Worm (Caenorhabditis elegans) whole organism, late embryonic: ENCODE measurements around the gene srp-8.

Source experiments
- C08G9.2 ChIP-seq: sonication (generic microtip); optimal IDR thresholded peaks from 2 replicates; lab custom pipeline; 2016; ENCODE audit warnings: mild to moderate bottlenecking, missing genetic modification characterization, moderate library complexity, missing compliant biosample characterization
- C38D4.7 ChIP-seq: fragments of 200-800 bp; sonication (Bioruptor generic); optimal IDR thresholded peaks from 2 replicates; lab custom pipeline; 2018; ENCODE audit warnings: mild to moderate bottlenecking, missing genetic modification characterization, moderate library complexity, missing compliant biosample characterization
- F13H6.1 ChIP-seq: sonication (generic microtip); optimal IDR thresholded peaks from 2 replicates; lab custom pipeline; 2016; ENCODE audit warnings: missing genetic modification characterization, missing compliant biosample characterization
- K02D7.2 ChIP-seq: sonication (generic microtip); optimal IDR thresholded peaks from 2 replicates; lab custom pipeline; 2017; ENCODE audit warnings: mild to moderate bottlenecking, missing genetic modification characterization, missing compliant biosample characterization
- T23F11.4 ChIP-seq: fragments of 200-800 bp; sonication (Bioruptor generic); optimal IDR thresholded peaks from 2 replicates; lab custom pipeline; 2018; ENCODE audit warnings: mild to moderate bottlenecking, missing genetic modification characterization, missing compliant biosample characterization
- ama-1 ChIP-seq: fragments of 150-350 bp; optimal IDR thresholded peaks from 2 replicates; lab custom pipeline; 2014
- ceh-14 ChIP-seq: sonication (generic microtip); optimal IDR thresholded peaks from 2 replicates; lab custom pipeline; 2016; ENCODE audit warnings: missing genotype, missing genetic modification characterization, missing compliant biosample characterization
- ceh-18 ChIP-seq: sonication (generic microtip); optimal IDR thresholded peaks from 2 replicates; lab custom pipeline; 2016; ENCODE audit warnings: missing genetic modification characterization, missing compliant biosample characterization
- ceh-19 ChIP-seq: fragments of 200-800 bp; sonication (Bioruptor generic); optimal IDR thresholded peaks from 2 replicates; lab custom pipeline; 2018; ENCODE audit warnings: mild to moderate bottlenecking, missing genetic modification characterization, missing compliant biosample characterization
- ceh-22 ChIP-seq: sonication (generic microtip); optimal IDR thresholded peaks from 2 replicates; lab custom pipeline; 2017; ENCODE audit warnings: missing biosample characterization, missing genetic modification characterization
- ceh-24 ChIP-seq: sonication (generic microtip); optimal IDR thresholded peaks from 2 replicates; lab custom pipeline; 2016; ENCODE audit warnings: mild to moderate bottlenecking, missing genetic modification characterization, missing compliant biosample characterization
- ceh-31 ChIP-seq: sonication (generic microtip); optimal IDR thresholded peaks from 2 replicates; lab custom pipeline; 2016; ENCODE audit warnings: missing genetic modification characterization, missing compliant biosample characterization
- ceh-45 ChIP-seq: fragments of 200-800 bp; sonication (Bioruptor generic); IDR thresholded peaks from 2 replicates; pipeline ENCODE4 v1.3.6; 2022; ENCODE audit warnings: missing genetic modification reagents, missing genetic modification characterization, missing compliant biosample characterization
- ceh-48 ChIP-seq: sonication (generic microtip); optimal IDR thresholded peaks from 2 replicates; lab custom pipeline; 2016; ENCODE audit warnings: missing genetic modification characterization, inconsistent platforms, missing compliant biosample characterization
- ceh-6 ChIP-seq: fragments of 200-800 bp; sonication (Bioruptor generic); optimal IDR thresholded peaks from 2 replicates; lab custom pipeline; 2018; ENCODE audit warnings: mild to moderate bottlenecking, missing genetic modification characterization, missing compliant biosample characterization
- ceh-9 ChIP-seq: sonication (generic microtip); optimal IDR thresholded peaks from 2 replicates; lab custom pipeline; 2016; ENCODE audit warnings: mild to moderate bottlenecking, missing genetic modification characterization, inconsistent platforms, missing compliant biosample characterization
- dve-1 ChIP-seq: sonication (generic microtip); optimal IDR thresholded peaks from 2 replicates; lab custom pipeline; 2017; ENCODE audit warnings: antibody characterized with exemption, mild to moderate bottlenecking, missing genetic modification characterization, missing compliant biosample characterization
- elt-4 ChIP-seq: sonication (generic microtip); optimal IDR thresholded peaks from 2 replicates; lab custom pipeline; 2016; ENCODE audit warnings: missing genetic modification characterization, missing compliant biosample characterization
- ets-4 ChIP-seq: sonication (generic microtip); optimal IDR thresholded peaks from 2 replicates; lab custom pipeline; 2016; ENCODE audit warnings: missing genetic modification characterization, missing compliant biosample characterization
- eyg-1 ChIP-seq: sonication (generic microtip); optimal IDR thresholded peaks from 2 replicates; lab custom pipeline; 2016; ENCODE audit warnings: missing genotype, missing genetic modification characterization, missing compliant biosample characterization
- gmeb-2 ChIP-seq: sonication (generic microtip); optimal IDR thresholded peaks from 2 replicates; lab custom pipeline; 2016; ENCODE audit warnings: missing genetic modification characterization, inconsistent platforms, missing compliant biosample characterization
- hlh-13 ChIP-seq: fragments of 200-800 bp; sonication (Bioruptor generic); optimal IDR thresholded peaks from 2 replicates; lab custom pipeline; 2018; ENCODE audit warnings: mild to moderate bottlenecking, missing genetic modification characterization, missing compliant biosample characterization
- hlh-6 ChIP-seq: sonication (generic microtip); optimal IDR thresholded peaks from 2 replicates; lab custom pipeline; 2016; ENCODE audit warnings: missing genotype, missing genetic modification characterization, missing compliant biosample characterization
- hlh-8 ChIP-seq: sonication (generic microtip); optimal IDR thresholded peaks from 2 replicates; lab custom pipeline; 2016; ENCODE audit warnings: missing genotype, missing genetic modification characterization, missing compliant biosample characterization
- lin-11 ChIP-seq: fragments of 200-800 bp; sonication (Bioruptor generic); optimal IDR thresholded peaks from 2 replicates; lab custom pipeline; 2018; ENCODE audit warnings: mild to moderate bottlenecking, missing genetic modification characterization, missing compliant biosample characterization
- mec-3 ChIP-seq: sonication (generic microtip); optimal IDR thresholded peaks from 2 replicates; lab custom pipeline; 2016; ENCODE audit warnings: borderline replicate concordance, missing genetic modification characterization, missing compliant biosample characterization
- nhr-232 ChIP-seq: sonication (generic microtip); optimal IDR thresholded peaks from 2 replicates; lab custom pipeline; 2016; ENCODE audit warnings: missing genetic modification characterization, missing compliant biosample characterization
- odd-2 ChIP-seq: sonication (generic microtip); optimal IDR thresholded peaks from 2 replicates; lab custom pipeline; 2017; ENCODE audit warnings: antibody characterized with exemption, mild to moderate bottlenecking, missing genetic modification characterization, missing compliant biosample characterization
- pag-3 ChIP-seq: sonication (generic microtip); optimal IDR thresholded peaks from 2 replicates; lab custom pipeline; 2016; ENCODE audit warnings: missing compliant biosample characterization, missing genetic modification characterization, borderline replicate concordance
- pat-9 ChIP-seq: fragments of 200-800 bp; sonication (Bioruptor generic); optimal IDR thresholded peaks from 2 replicates; lab custom pipeline; 2018; ENCODE audit warnings: mild to moderate bottlenecking, missing genetic modification characterization, moderate library complexity, missing compliant biosample characterization
- pax-1 ChIP-seq: fragments of 150-350 bp; optimal IDR thresholded peaks from 2 replicates; lab custom pipeline; 2014; ENCODE audit warnings: missing biosample characterization, missing genetic modification characterization
- pha-4 ChIP-seq: fragments of 150-350 bp; optimal IDR thresholded peaks from 2 replicates; lab custom pipeline; 2018; ENCODE audit warnings: missing biosample characterization, missing genetic modification reagents, missing genetic modification characterization
- pros-1 ChIP-seq: fragments of 150-350 bp; optimal IDR thresholded peaks from 2 replicates; lab custom pipeline; 2014; ENCODE audit warnings: missing biosample characterization, missing genetic modification reagents, missing genetic modification characterization
- ref-2 ChIP-seq: sonication (generic microtip); optimal IDR thresholded peaks from 2 replicates; lab custom pipeline; 2016; ENCODE audit warnings: missing genetic modification characterization, missing compliant biosample characterization
- rnt-1 ChIP-seq: sonication (generic microtip); optimal IDR thresholded peaks from 2 replicates; lab custom pipeline; 2016; ENCODE audit warnings: missing genetic modification characterization, missing compliant biosample characterization
- sox-4 ChIP-seq: sonication (generic microtip); optimal IDR thresholded peaks from 2 replicates; lab custom pipeline; 2017; ENCODE audit warnings: mild to moderate bottlenecking, missing genetic modification characterization, inconsistent platforms, missing compliant biosample characterization
- syd-9 ChIP-seq: sonication (generic microtip); optimal IDR thresholded peaks from 2 replicates; lab custom pipeline; 2016; ENCODE audit warnings: mild to moderate bottlenecking, missing genetic modification characterization, moderate library complexity, missing compliant biosample characterization
- tbx-2 ChIP-seq: sonication (generic microtip); optimal IDR thresholded peaks from 2 replicates; lab custom pipeline; 2016; ENCODE audit warnings: missing genetic modification characterization, missing compliant biosample characterization
- ttx-3 ChIP-seq: sonication (generic microtip); optimal IDR thresholded peaks from 2 replicates; lab custom pipeline; 2016; ENCODE audit warnings: missing genetic modification reagents, missing genetic modification characterization, missing compliant biosample characterization
- unc-42 ChIP-seq: sonication (generic microtip); optimal IDR thresholded peaks from 2 replicates; lab custom pipeline; 2016; ENCODE audit warnings: missing genotype, missing genetic modification characterization, missing compliant biosample characterization
- unc-55 ChIP-seq: sonication (generic microtip); optimal IDR thresholded peaks from 2 replicates; lab custom pipeline; 2017; ENCODE audit warnings: missing biosample characterization, missing genetic modification reagents, missing genetic modification characterization

srp-8 gene

ce11 chrV:8183384-8183783, at the start of gene srp-8:
Gene srp-8 (plus strand): TSS chrV:8183684.
- TF ChIP-seq unc-42 (tag; lab: Kevin White, UChicago) (no peak), tbx-2 (no peak), pha-4 (tag; lab: Kevin White, UChicago) (no peak), ceh-19 (GFP tag; lab: Kevin White, UChicago) (no peak), lin-11 (tag; lab: Kevin White, UChicago) (no peak), hlh-13 (no peak)
- TF ChIP-seq, all 69 proteins: peak for 0

- no peak for TF ChIP-seq nhr-232 (tag; lab: Kevin White, UChicago)
- TF ChIP-seq unc-55, result no peak
- no peak for TF ChIP-seq ets-4 (tag; lab: Kevin White, UChicago)
- TF ChIP-seq, all 69 proteins: peak for 0
Measured at ce11 chrV:8143605-8144004, 39.9 kb upstream of the srp-8 start, which contains the start of gene D1014.2. Gene D1014.2 (plus strand): TSS chrV:8143905.

ce11 chrV:8144515-8144914, 39.0 kb upstream of the srp-8 start:
- TF ChIP-seq ceh-24 (tag; lab: Kevin White, UChicago) (no peak), ttx-3 (tag; lab: Kevin White, UChicago) (no peak), sox-4 (no peak), C38D4.7 (GFP tag; lab: Kevin White, UChicago) (no peak), ref-2 (tag; lab: Kevin White, UChicago) (no peak), ceh-45 (no peak), dve-1 (tag; lab: Kevin White, UChicago) (no peak)

ce11 chrV:8145329-8145728, 38.2 kb upstream of the srp-8 start, which contains the start of gene D1014.13:
Gene D1014.13 (plus strand): TSS chrV:8145629.
- no peak for TF ChIP-seq pha-4 (tag; lab: Kevin White, UChicago)
- no peak for TF ChIP-seq ceh-6 (GFP tag; lab: Kevin White, UChicago)
- TF ChIP-seq ceh-18 (tag; lab: Kevin White, UChicago), result no peak

ce11 chrV:8155743-8156142, 27.7 kb upstream of the srp-8 start:
- no peak for TF ChIP-seq sox-4
- no peak for TF ChIP-seq ref-2 (tag; lab: Kevin White, UChicago)
- TF ChIP-seq ceh-48 (tag; lab: Kevin White, UChicago), result no peak
- no peak for TF ChIP-seq eyg-1
- no peak for TF ChIP-seq T23F11.4
- no peak for TF ChIP-seq odd-2 (tag; lab: Kevin White, UChicago)
- TF ChIP-seq gmeb-2 (tag; lab: Kevin White, UChicago), result no peak
- TF ChIP-seq ama-1 (lab: Kevin White, UChicago), result no peak
- TF ChIP-seq syd-9 (tag; lab: Kevin White, UChicago), result no peak
- TF ChIP-seq C08G9.2 (tag; lab: Kevin White, UChicago), result no peak
- no peak for TF ChIP-seq ets-4 (tag; lab: Kevin White, UChicago)
- no peak for TF ChIP-seq F13H6.1 (tag; lab: Kevin White, UChicago)
- no peak for TF ChIP-seq ceh-31 (tag; lab: Kevin White, UChicago)
- TF ChIP-seq dve-1 (tag; lab: Kevin White, UChicago), result no peak
- no peak for TF ChIP-seq tbx-2
- TF ChIP-seq pros-1 (tag; lab: Kevin White, UChicago), result no peak

- TF ChIP-seq pha-4 (tag; lab: Kevin White, UChicago) (no peak), hlh-6 (tag; lab: Kevin White, UChicago) (no peak), T23F11.4 (no peak), unc-55 (no peak), mec-3 (no peak), odd-2 (tag; lab: Kevin White, UChicago) (no peak), ceh-14 (tag; lab: Kevin White, UChicago) (no peak), pros-1 (tag; lab: Kevin White, UChicago) (no peak), pag-3 (tag; lab: Kevin White, UChicago) (no peak), ceh-9 (tag; lab: Kevin White, UChicago) (no peak), pax-1 (tag; lab: Kevin White, UChicago) (no peak), K02D7.2 (tag; lab: Kevin White, UChicago) (no peak), hlh-8 (tag; lab: Kevin White, UChicago) (no peak), ceh-22 (tag; lab: Kevin White, UChicago) (no peak), pat-9 (tag; lab: Kevin White, UChicago) (no peak), rnt-1 (tag; lab: Kevin White, UChicago) (no peak), elt-4 (no peak)
Measured at ce11 chrV:8157446-8157845, 26.0 kb upstream of the srp-8 start, which contains the start of gene sul-2. Gene sul-2 (plus strand): TSS chrV:8157746.
